Fruit fly (Drosophila melanogaster): ENCODE data around the gene CG32318.

DNA sequence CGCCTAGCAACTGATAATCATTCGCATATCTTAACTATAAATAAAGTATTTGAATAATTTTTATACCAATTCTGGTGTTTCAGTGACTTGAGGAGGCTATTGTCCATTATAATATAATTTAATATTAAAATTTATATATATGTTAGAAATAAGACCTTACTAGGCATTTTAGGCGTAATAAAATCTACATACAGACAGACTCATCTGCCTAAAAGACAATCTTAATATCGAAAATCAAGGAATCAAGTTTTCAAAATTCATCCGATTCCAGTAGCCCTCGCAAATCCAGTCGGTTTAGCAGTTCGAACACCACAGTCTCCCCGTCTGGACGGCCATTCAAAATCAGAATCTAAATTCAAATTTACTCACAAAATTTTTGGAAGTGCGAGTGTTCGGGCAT lies 5.0 kb upstream of the CG32318 start, which contains the start of the genes CG9130 and CG9133:
- TF ChIP-seq CG8159 (tag; optimal IDR thresholded peaks at IDR 0.05) = no peak
- no peak for TF ChIP-seq CG10348 (GFP tag; IDR thresholded peaks at IDR 0.05)
- no peak for TF ChIP-seq Pif1A (GFP tag; optimal IDR thresholded peaks at IDR 0.05)
- TF ChIP-seq CG14655 (GFP tag; optimal IDR thresholded peaks at IDR 0.05) = no peak
- TF ChIP-seq Pif1B (GFP tag; optimal IDR thresholded peaks at IDR 0.05) = no peak
- TF ChIP-seq CG17806 (tag; optimal IDR thresholded peaks at IDR 0.05) = no peak
- no peak for TF ChIP-seq fd96Ca (GFP tag; IDR thresholded peaks at IDR 0.05)
- no peak for TF ChIP-seq rn (GFP tag; IDR thresholded peaks at IDR 0.05)
- TF ChIP-seq D1 (tag; optimal IDR thresholded peaks at IDR 0.05) = no peak
- no peak for TF ChIP-seq CG4496 (GFP tag; IDR thresholded peaks at IDR 0.05)
